Worm (Caenorhabditis elegans) whole organism, late embryonic: ENCODE data around the gene C08F1.6.

ENCODE experiments used
- C08G9.2 ChIP-seq: sonication (generic microtip); optimal IDR thresholded peaks from 2 replicates; lab custom pipeline; 2016; ENCODE audit warnings: mild to moderate bottlenecking, missing genetic modification characterization, moderate library complexity, missing compliant biosample characterization
- F13H6.1 ChIP-seq: sonication (generic microtip); optimal IDR thresholded peaks from 2 replicates; lab custom pipeline; 2016; ENCODE audit warnings: missing genetic modification characterization, missing compliant biosample characterization
- K02D7.2 ChIP-seq: sonication (generic microtip); optimal IDR thresholded peaks from 2 replicates; lab custom pipeline; 2017; ENCODE audit warnings: mild to moderate bottlenecking, missing genetic modification characterization, missing compliant biosample characterization
- K09A11.1 ChIP-seq: sonication (generic microtip); optimal IDR thresholded peaks from 2 replicates; lab custom pipeline; 2017; ENCODE audit warnings: antibody characterized with exemption, mild to moderate bottlenecking, missing genetic modification characterization, missing compliant biosample characterization; ENCODE audit not compliant: insufficient read depth
- T23F11.4 ChIP-seq: fragments of 200-800 bp; sonication (Bioruptor generic); optimal IDR thresholded peaks from 2 replicates; lab custom pipeline; 2018; ENCODE audit warnings: mild to moderate bottlenecking, missing genetic modification characterization, missing compliant biosample characterization
- ahr-1 ChIP-seq: sonication (generic microtip); optimal IDR thresholded peaks from 2 replicates; lab custom pipeline; 2016; ENCODE audit warnings: missing genetic modification characterization, missing compliant biosample characterization
- ama-1 ChIP-seq: fragments of 150-350 bp; optimal IDR thresholded peaks from 2 replicates; lab custom pipeline; 2014
- ceh-22 ChIP-seq: sonication (generic microtip); optimal IDR thresholded peaks from 2 replicates; lab custom pipeline; 2017; ENCODE audit warnings: missing biosample characterization, missing genetic modification characterization
- ceh-30 ChIP-seq: fragments of 150-350 bp; optimal IDR thresholded peaks from 2 replicates; lab custom pipeline; 2014; ENCODE audit warnings: missing biosample characterization, missing genetic modification characterization
- ceh-31 ChIP-seq: sonication (generic microtip); optimal IDR thresholded peaks from 2 replicates; lab custom pipeline; 2016; ENCODE audit warnings: missing genetic modification characterization, missing compliant biosample characterization
- ceh-34 ChIP-seq: sonication (generic microtip); optimal IDR thresholded peaks from 2 replicates; lab custom pipeline; 2016; ENCODE audit warnings: mild to moderate bottlenecking, missing genetic modification characterization, missing compliant biosample characterization
- ceh-48 ChIP-seq: sonication (generic microtip); optimal IDR thresholded peaks from 2 replicates; lab custom pipeline; 2016; ENCODE audit warnings: missing genetic modification characterization, inconsistent platforms, missing compliant biosample characterization
- ceh-6 ChIP-seq: fragments of 200-800 bp; sonication (Bioruptor generic); optimal IDR thresholded peaks from 2 replicates; lab custom pipeline; 2018; ENCODE audit warnings: mild to moderate bottlenecking, missing genetic modification characterization, missing compliant biosample characterization
- dmd-4 ChIP-seq: sonication (generic microtip); optimal IDR thresholded peaks from 2 replicates; lab custom pipeline; 2016; ENCODE audit warnings: borderline replicate concordance, missing genetic modification characterization, missing compliant biosample characterization
- elt-2 ChIP-seq: sonication (generic microtip); optimal IDR thresholded peaks from 2 replicates; lab custom pipeline; 2016; ENCODE audit warnings: missing genetic modification reagents, missing genetic modification characterization, missing compliant biosample characterization
- ets-4 ChIP-seq: sonication (generic microtip); optimal IDR thresholded peaks from 2 replicates; lab custom pipeline; 2016; ENCODE audit warnings: missing genetic modification characterization, missing compliant biosample characterization
- fkh-10 ChIP-seq: fragments of 150-350 bp; optimal IDR thresholded peaks from 2 replicates; lab custom pipeline; 2014; ENCODE audit warnings: missing biosample characterization, missing genetic modification reagents, missing genetic modification characterization
- fkh-6 ChIP-seq: sonication (generic microtip); optimal IDR thresholded peaks from 2 replicates; lab custom pipeline; 2016; ENCODE audit warnings: missing genetic modification characterization, missing compliant biosample characterization
- gmeb-2 ChIP-seq: sonication (generic microtip); optimal IDR thresholded peaks from 2 replicates; lab custom pipeline; 2016; ENCODE audit warnings: missing genetic modification characterization, inconsistent platforms, missing compliant biosample characterization
- hlh-15 ChIP-seq: sonication (generic microtip); optimal IDR thresholded peaks from 2 replicates; lab custom pipeline; 2016; ENCODE audit warnings: missing genetic modification characterization, missing compliant biosample characterization
- hlh-30 ChIP-seq: sonication (generic microtip); optimal IDR thresholded peaks from 2 replicates; lab custom pipeline; 2017; ENCODE audit warnings: antibody characterized with exemption, missing genetic modification characterization, missing compliant biosample characterization; ENCODE audit not compliant: insufficient read depth
- hlh-8 ChIP-seq: sonication (generic microtip); optimal IDR thresholded peaks from 2 replicates; lab custom pipeline; 2016; ENCODE audit warnings: missing genotype, missing genetic modification characterization, missing compliant biosample characterization
- lim-6 ChIP-seq: sonication (generic microtip); optimal IDR thresholded peaks from 2 replicates; lab custom pipeline; 2016; ENCODE audit warnings: missing genetic modification characterization, missing compliant biosample characterization
- madf-2 ChIP-seq: sonication (generic microtip); optimal IDR thresholded peaks from 2 replicates; lab custom pipeline; 2017; ENCODE audit warnings: missing genetic modification characterization, missing compliant biosample characterization
- mec-3 ChIP-seq: sonication (generic microtip); optimal IDR thresholded peaks from 2 replicates; lab custom pipeline; 2016; ENCODE audit warnings: borderline replicate concordance, missing genetic modification characterization, missing compliant biosample characterization
- nfya-1 ChIP-seq: sonication (generic microtip); optimal IDR thresholded peaks from 2 replicates; lab custom pipeline; 2017; ENCODE audit warnings: missing genetic modification characterization, mild to moderate bottlenecking, missing compliant biosample characterization, antibody characterized with exemption, moderate library complexity
- npax-4 ChIP-seq: sonication (generic microtip); optimal IDR thresholded peaks from 2 replicates; lab custom pipeline; 2016; ENCODE audit warnings: missing genetic modification characterization, missing compliant biosample characterization
- pag-3 ChIP-seq: sonication (generic microtip); optimal IDR thresholded peaks from 2 replicates; lab custom pipeline; 2016; ENCODE audit warnings: missing compliant biosample characterization, missing genetic modification characterization, borderline replicate concordance
- pha-2 ChIP-seq: sonication (generic microtip); optimal IDR thresholded peaks from 2 replicates; lab custom pipeline; 2017; ENCODE audit warnings: mild to moderate bottlenecking, missing genetic modification characterization, missing compliant biosample characterization
- pha-4 ChIP-seq: fragments of 150-350 bp; optimal IDR thresholded peaks from 2 replicates; lab custom pipeline; 2018; ENCODE audit warnings: missing biosample characterization, missing genetic modification reagents, missing genetic modification characterization
- pqm-1 ChIP-seq: sonication (generic microtip); optimal IDR thresholded peaks from 2 replicates; lab custom pipeline; 2016; ENCODE audit warnings: missing genetic modification characterization, missing compliant biosample characterization
- ref-2 ChIP-seq: sonication (generic microtip); optimal IDR thresholded peaks from 2 replicates; lab custom pipeline; 2016; ENCODE audit warnings: missing genetic modification characterization, missing compliant biosample characterization
- rnt-1 ChIP-seq: sonication (generic microtip); optimal IDR thresholded peaks from 2 replicates; lab custom pipeline; 2016; ENCODE audit warnings: missing genetic modification characterization, missing compliant biosample characterization
- tbx-2 ChIP-seq: sonication (generic microtip); optimal IDR thresholded peaks from 2 replicates; lab custom pipeline; 2016; ENCODE audit warnings: missing genetic modification characterization, missing compliant biosample characterization
- ttx-3 ChIP-seq: sonication (generic microtip); optimal IDR thresholded peaks from 2 replicates; lab custom pipeline; 2016; ENCODE audit warnings: missing genetic modification reagents, missing genetic modification characterization, missing compliant biosample characterization
- unc-3 ChIP-seq, 2 experiments: fragments of 200-800 bp in 1 of 2; sonication (Bioruptor generic) in 1 of 2; sonication (generic microtip) in 1 of 2; conservative IDR thresholded peaks in 1 of 2; optimal IDR thresholded peaks in 1 of 2; 2 replicates each; pipeline versions ENCODE4 v1.3.6 to Lab custom; 2016 to 2022; ENCODE audit warnings: missing compliant biosample characterization in 2 of 2, missing genetic modification characterization in 2 of 2, missing genetic modification reagents in 1 of 2
- unc-42 ChIP-seq: sonication (generic microtip); optimal IDR thresholded peaks from 2 replicates; lab custom pipeline; 2016; ENCODE audit warnings: missing genotype, missing genetic modification characterization, missing compliant biosample characterization
- unc-86 ChIP-seq: sonication (generic microtip); optimal IDR thresholded peaks from 2 replicates; lab custom pipeline; 2016; ENCODE audit warnings: missing genetic modification characterization, missing compliant biosample characterization
- zip-5 ChIP-seq: sonication (generic microtip); optimal IDR thresholded peaks from 2 replicates; lab custom pipeline; 2016; ENCODE audit warnings: missing genetic modification characterization, missing compliant biosample characterization
- ztf-16 ChIP-seq: sonication (generic microtip); optimal IDR thresholded peaks from 2 replicates; lab custom pipeline; 2017; ENCODE audit warnings: missing genetic modification characterization, missing compliant biosample characterization

C08F1.6 gene

DNA sequence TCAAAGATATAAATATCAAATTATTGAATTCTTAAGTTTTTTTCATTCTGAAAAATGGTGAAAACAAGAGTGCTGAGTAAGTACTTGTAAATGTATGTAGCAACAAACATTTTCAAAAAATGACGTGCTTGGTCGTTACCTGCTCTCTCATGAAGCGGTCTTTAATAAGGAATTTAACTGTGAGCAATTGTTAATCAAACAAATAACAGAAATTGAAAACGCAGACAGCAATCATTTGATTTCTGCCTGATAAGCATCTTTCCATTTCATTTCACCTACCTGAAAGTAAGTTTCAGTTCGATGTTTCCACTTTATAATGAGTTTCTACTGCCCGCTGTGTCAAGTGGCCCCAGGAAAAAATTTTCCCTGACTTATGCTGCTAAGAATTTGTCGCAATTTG, 24.9 kb downstream of the C08F1.6 start, which contains the start of gene math-28:
TSS of gene math-28 (plus strand) at position 301 of the 400 bp plus-strand sequence.
- TF ChIP-seq K09A11.1 (no peak), zip-5 (no peak), K02D7.2 (tag; lab: Kevin White, UChicago) (no peak), lim-6 (tag; lab: Kevin White, UChicago) (no peak), pha-4 (tag; lab: Kevin White, UChicago) (no peak), dmd-4 (tag; lab: Kevin White, UChicago) (no peak), nfya-1 (tag; lab: Kevin White, UChicago) (no peak), fkh-6 (no peak), ttx-3 (no peak), unc-42 (no peak), pag-3 (tag; lab: Kevin White, UChicago) (no peak), ama-1 (lab: Kevin White, UChicago) (no peak), mec-3 (no peak), ets-4 (no peak), ceh-22 (tag; lab: Kevin White, UChicago) (no peak), tbx-2 (no peak), hlh-8 (tag; lab: Kevin White, UChicago) (no peak)

DNA sequence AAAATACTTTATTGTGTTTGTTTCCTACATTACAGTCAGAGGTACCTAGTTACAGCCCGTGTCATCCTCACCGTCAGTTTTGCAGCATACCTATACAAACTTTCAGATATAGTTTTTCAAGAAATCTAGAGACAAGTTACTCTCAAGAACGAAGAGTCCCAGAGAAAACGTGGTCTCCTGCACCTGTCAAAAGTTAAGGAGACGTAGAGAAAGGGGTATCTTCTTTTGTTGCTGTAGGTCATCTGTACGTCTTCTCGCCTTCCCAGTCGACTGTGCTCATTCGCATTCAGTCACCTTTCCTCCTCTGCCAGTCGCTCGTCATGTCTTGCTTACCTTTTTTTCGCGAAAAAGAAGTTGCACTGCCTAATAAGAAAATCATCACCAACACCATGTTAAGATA, 26.4 kb downstream of the C08F1.6 start, which contains the start of gene F36H5.4:
TSS of gene F36H5.4 (plus strand) at position 301 of the 400 bp plus-strand sequence.
- TF ChIP-seq pha-4 (tag; lab: Kevin White, UChicago) (no peak), tbx-2 (no peak), ceh-6 (GFP tag; lab: Kevin White, UChicago) (no peak), madf-2 (tag; lab: Kevin White, UChicago) (no peak), hlh-15 (tag; lab: Kevin White, UChicago) (no peak), lim-6 (tag; lab: Kevin White, UChicago) (no peak), elt-2 (tag; lab: Kevin White, UChicago) (no peak), hlh-30 (tag; lab: Kevin White, UChicago) (no peak), mec-3 (no peak), rnt-1 (tag; lab: Kevin White, UChicago) (no peak), ceh-31 (tag; lab: Kevin White, UChicago) (no peak), nfya-1 (tag; lab: Kevin White, UChicago) (no peak)

ce11 chrII:1759602-1760001, 28.4 kb downstream of the C08F1.6 start, which contains the start of gene F36H5.18:
TSS of gene F36H5.18 (plus strand) at chrII:1759902.
- no peak for TF ChIP-seq pha-2 (tag; lab: Kevin White, UChicago)
- TF ChIP-seq unc-3 (GFP tag; conservative IDR thresholded peaks at IDR 0.05; lab: Robert Waterston, UW), result no peak
- no peak for TF ChIP-seq unc-3 (tag; optimal IDR thresholded peaks at IDR 0.05; lab: Kevin White, UChicago)
- TF ChIP-seq ref-2 (tag; lab: Kevin White, UChicago), result no peak
- no peak for TF ChIP-seq pqm-1
- no peak for TF ChIP-seq F13H6.1 (tag; lab: Kevin White, UChicago)
- TF ChIP-seq gmeb-2 (tag; lab: Kevin White, UChicago), result no peak
- no peak for TF ChIP-seq ztf-16 (tag; lab: Kevin White, UChicago)
- no peak for TF ChIP-seq C08G9.2 (tag; lab: Kevin White, UChicago)
- no peak for TF ChIP-seq K09A11.1
- TF ChIP-seq hlh-30 (tag; lab: Kevin White, UChicago), result no peak
- no peak for TF ChIP-seq ceh-34 (tag; lab: Kevin White, UChicago)
- no peak for TF ChIP-seq npax-4 (tag; lab: Kevin White, UChicago)
- no peak for TF ChIP-seq hlh-8 (tag; lab: Kevin White, UChicago)

- TF ChIP-seq hlh-8 (tag; lab: Kevin White, UChicago) (no peak), ahr-1 (no peak), npax-4 (tag; lab: Kevin White, UChicago) (no peak), ceh-48 (no peak), ceh-30 (tag; lab: Kevin White, UChicago) (no peak), T23F11.4 (GFP tag; lab: Kevin White, UChicago) (no peak), unc-86 (no peak), elt-2 (tag; lab: Kevin White, UChicago) (no peak), ceh-6 (GFP tag; lab: Kevin White, UChicago) (no peak), fkh-10 (no peak), ceh-34 (tag; lab: Kevin White, UChicago) (no peak)
- TF ChIP-seq, all 69 proteins: peak for 0
Measured at ce11 chrII:1757033-1757432, 31.0 kb downstream of the C08F1.6 start, which contains the start of gene F36H5.10. TSS of gene F36H5.10 (plus strand) at chrII:1757333.
